Fruit fly (Drosophila melanogaster) whole organism, embryonic: Measurements from ENCODE around the gene RhoGAP18B.
A peak's percentile ranks its signal among the peaks of the same experiment; 100 is the strongest.

Experiments used
- CG12942 ChIP-seq: fragments of 200-800 bp; sonication (Bioruptor generic); optimal IDR thresholded peaks from 3 replicates; lab custom pipeline; 2016; ENCODE audit warnings: missing biosample characterization, missing genetic modification characterization
- CG31365 ChIP-seq: fragments of 200-800 bp; sonication (Bioruptor generic); optimal IDR thresholded peaks from 2 replicates; lab custom pipeline; 2018; ENCODE audit warnings: missing biosample characterization, mild to moderate bottlenecking, missing genetic modification characterization
- CG31441 ChIP-seq: fragments of 200-800 bp; sonication (Bioruptor generic); IDR thresholded peaks from 2 replicates; pipeline ENCODE4 v1.3.6; 2022; ENCODE audit warnings: missing biosample characterization, missing genetic modification characterization
- CG7372 ChIP-seq: fragments of 200-800 bp; sonication (Bioruptor generic); IDR thresholded peaks from 2 replicates; pipeline ENCODE4 v1.3.6; 2022; ENCODE audit warnings: missing biosample characterization, missing genetic modification characterization
- CG7928 ChIP-seq: fragments of 200-800 bp; sonication (Bioruptor generic); optimal IDR thresholded peaks from 2 replicates; lab custom pipeline; 2017; ENCODE audit warnings: missing biosample characterization, mild to moderate bottlenecking, missing genetic modification characterization
- Mes4 ChIP-seq: fragments of 200-800 bp; sonication (Bioruptor generic); optimal IDR thresholded peaks from 2 replicates; lab custom pipeline; 2016; ENCODE audit warnings: missing biosample characterization, missing genetic modification characterization
- Mrtf ChIP-seq: fragments of 200-800 bp; sonication (Bioruptor generic); IDR thresholded peaks from 3 replicates; pipeline ENCODE4 v1.3.6; 2022; ENCODE audit warnings: missing biosample characterization, missing genetic modification characterization
- tll ChIP-seq, 2 experiments: fragments of 200-800 bp in 1 of 2; fragments of >200 bp in 1 of 2; sonication (Bioruptor generic) in 1 of 2; optimal IDR thresholded peaks; 2 replicates each; lab custom pipeline; 2017 to 2019; ENCODE audit warnings: missing biosample characterization in 2 of 2, missing genetic modification characterization in 2 of 2, mild to moderate bottlenecking in 1 of 2, moderate library complexity in 1 of 2

dm6 chrX:19106842-19107557, 59.9 kb downstream of the RhoGAP18B start:
- TF ChIP-seq Mes4 (GFP tag; lab: Kevin White, UChicago) (no peak), CG7928 (GFP tag; lab: Kevin White, UChicago) (no peak), Mrtf (GFP tag; lab: Robert Waterston, UW) (no peak), CG12942 (GFP tag; lab: Kevin White, UChicago) (no peak), CG31441 (GFP tag; lab: Robert Waterston, UW) (peak; percentile 39; the same call in 1 of the 2 replicates), CG31365 (tag; lab: Kevin White, UChicago) (no peak), CG7372 (GFP tag; lab: Robert Waterston, UW) (no peak), tll (GFP tag; optimal IDR thresholded peaks at IDR 0.05; lab: Kevin White, UChicago) (no peak)
